Worm (Caenorhabditis elegans) whole organism, midembryonic: ENCODE data around the gene mrp-4.

Experiments
- cog-1 ChIP-seq: sonication (generic microtip); optimal IDR thresholded peaks from 2 replicates; lab custom pipeline; 2016; ENCODE audit warnings: missing genetic modification characterization, missing compliant biosample characterization
- flt-1 ChIP-seq: fragments of 200-800 bp; sonication (Bioruptor generic); IDR thresholded peaks from 2 replicates; pipeline ENCODE4 v1.3.6; 2022; ENCODE audit warnings: missing genetic modification characterization, missing compliant biosample characterization
- ztf-23 ChIP-seq: fragments of 200-800 bp; sonication (Bioruptor generic); IDR thresholded peaks from 2 replicates; pipeline ENCODE4 v1.3.6; 2022; ENCODE audit warnings: missing genetic modification reagents, missing genetic modification characterization, missing compliant biosample characterization

DNA sequence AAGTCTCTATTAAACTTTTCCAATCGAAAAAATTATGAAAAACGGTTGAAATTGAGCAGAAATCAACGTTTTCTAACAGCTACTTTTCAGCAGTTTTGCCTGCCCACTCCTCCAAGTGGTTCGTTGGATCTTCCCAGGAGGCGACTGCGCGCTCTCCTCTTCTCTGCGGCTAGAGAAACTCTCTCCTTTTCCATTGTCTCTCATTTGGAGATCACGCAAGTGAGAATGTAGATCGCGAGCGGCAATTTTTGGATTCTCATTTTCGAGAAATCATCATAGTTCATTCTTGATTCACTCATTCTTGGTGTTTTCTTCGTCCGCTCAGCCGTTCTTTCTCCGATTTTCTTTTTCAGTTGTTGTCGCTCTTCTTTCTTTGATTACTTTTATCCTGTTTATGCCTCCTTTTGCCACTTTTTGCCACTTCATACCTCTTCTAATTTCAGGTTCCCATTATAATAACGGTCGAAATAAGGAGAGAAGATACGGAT is at the start of gene mrp-4:
- no peak for TF ChIP-seq ztf-23 (GFP tag; lab: Robert Waterston, UW)
- no peak for TF ChIP-seq flt-1 (GFP tag; lab: Robert Waterston, UW)
- no peak for TF ChIP-seq cog-1 (tag; lab: Kevin White, UChicago)
